Worm (Caenorhabditis elegans): Measurements from ENCODE around the gene F02D8.4.

ce11 chrV:14996236-14996635 lies 11.5 kb downstream of the F02D8.4 start, which contains the start of gene irld-14:
- TF ChIP-seq mdl-1 (tag; optimal IDR thresholded peaks at IDR 0.05) = no peak
- no peak for TF ChIP-seq unc-62 (GFP tag; optimal IDR thresholded peaks at IDR 0.05)
- no peak for TF ChIP-seq hmg-11 (tag; optimal IDR thresholded peaks at IDR 0.05)
- no peak for TF ChIP-seq nhr-23 (tag; optimal IDR thresholded peaks at IDR 0.05)
- TF ChIP-seq zag-1 (tag; optimal IDR thresholded peaks at IDR 0.05) = no peak
- no peak for TF ChIP-seq lsy-12 (tag; optimal IDR thresholded peaks at IDR 0.05)
- no peak for TF ChIP-seq nhr-237 (tag; optimal IDR thresholded peaks at IDR 0.05)
- TF ChIP-seq elt-3 (tag; optimal IDR thresholded peaks at IDR 0.05) = no peak
- no peak for TF ChIP-seq lin-15B (tag; optimal IDR thresholded peaks at IDR 0.05)
- no peak for TF ChIP-seq pha-4 (tag; optimal IDR thresholded peaks at IDR 0.05)
- TF ChIP-seq ztf-11 (tag; optimal IDR thresholded peaks at IDR 0.05) = no peak
- TF ChIP-seq nhr-25 (tag; optimal IDR thresholded peaks at IDR 0.05) = no peak

Data from whole organism, L3 larva.